Worm (Caenorhabditis elegans): Measurements from ENCODE around the gene C03C10.2.

The C03C10.2 gene

ce11 chrIII:4113594-4113993 is 22.7 kb downstream of the C03C10.2 start:
- TF ChIP-seq ceh-18 (tag; optimal IDR thresholded peaks at IDR 0.05) (peak; percentile 67), F13H6.1 (tag; optimal IDR thresholded peaks at IDR 0.05) (no peak), odd-2 (tag; optimal IDR thresholded peaks at IDR 0.05) (no peak), ref-2 (tag; optimal IDR thresholded peaks at IDR 0.05) (no peak), ceh-24 (tag; optimal IDR thresholded peaks at IDR 0.05) (no peak), ahr-1 (tag; optimal IDR thresholded peaks at IDR 0.05) (no peak), unc-55 (GFP tag; optimal IDR thresholded peaks at IDR 0.05) (peak; percentile 86), ceh-14 (tag; optimal IDR thresholded peaks at IDR 0.05) (no peak), syd-9 (tag; optimal IDR thresholded peaks at IDR 0.05) (no peak)

- TF ChIP-seq mec-3 (tag; optimal IDR thresholded peaks at IDR 0.05; ENCODE audit: borderline replicate concordance) = no peak
- no peak for TF ChIP-seq T23F11.4 (GFP tag; optimal IDR thresholded peaks at IDR 0.05)
- TF ChIP-seq elt-4 (tag; optimal IDR thresholded peaks at IDR 0.05) = no peak
- no peak for TF ChIP-seq ceh-24 (tag; optimal IDR thresholded peaks at IDR 0.05)
- TF ChIP-seq K09A11.1 (tag; optimal IDR thresholded peaks at IDR 0.05; ENCODE audit: insufficient read depth) = no peak
- no peak for TF ChIP-seq sdc-2 (tag; optimal IDR thresholded peaks at IDR 0.05)
- no peak for TF ChIP-seq hlh-6 (tag; optimal IDR thresholded peaks at IDR 0.05)
- TF ChIP-seq K02D7.2 (tag; optimal IDR thresholded peaks at IDR 0.05) = no peak
- no peak for TF ChIP-seq nhr-11 (tag; optimal IDR thresholded peaks at IDR 0.05)
Observed at ce11 chrIII:4115085-4115484, 24.2 kb downstream of the C03C10.2 start, which contains the start of gene unc-103. Gene unc-103 (plus strand): TSS chrIII:4115385.

ce11 chrIII:4119736-4120135 is 28.9 kb downstream of the C03C10.2 start:
- TF ChIP-seq ref-2 (tag; optimal IDR thresholded peaks at IDR 0.05) (no peak), unc-42 (tag; optimal IDR thresholded peaks at IDR 0.05) (peak; percentile 75)

DNA sequence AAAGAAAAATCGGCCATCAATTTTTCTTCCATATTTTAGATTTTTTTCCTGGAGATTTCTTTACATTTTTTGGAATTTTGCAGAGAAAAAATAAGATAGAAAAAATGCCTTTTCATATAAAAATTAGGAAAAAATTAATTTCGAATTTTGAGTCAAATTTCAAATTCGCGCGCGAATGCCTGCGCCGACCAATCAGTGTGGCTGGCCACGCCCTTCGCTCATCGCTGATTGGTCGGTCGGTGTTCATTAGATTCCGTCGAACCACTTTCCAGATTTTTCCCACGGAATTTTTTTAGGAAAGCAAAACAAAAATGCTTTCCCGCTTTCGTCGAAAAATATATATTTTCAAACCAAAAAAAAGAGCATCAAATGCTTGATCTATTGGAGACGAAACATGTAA is 29.5 kb downstream of the C03C10.2 start:
- no peak for TF ChIP-seq ets-4 (tag; optimal IDR thresholded peaks at IDR 0.05)
- peak; percentile 79 for TF ChIP-seq nfya-1 (tag; optimal IDR thresholded peaks at IDR 0.05)
- TF ChIP-seq nhr-232 (tag; optimal IDR thresholded peaks at IDR 0.05) = no peak
- no peak for TF ChIP-seq dve-1 (tag; optimal IDR thresholded peaks at IDR 0.05)

DNA sequence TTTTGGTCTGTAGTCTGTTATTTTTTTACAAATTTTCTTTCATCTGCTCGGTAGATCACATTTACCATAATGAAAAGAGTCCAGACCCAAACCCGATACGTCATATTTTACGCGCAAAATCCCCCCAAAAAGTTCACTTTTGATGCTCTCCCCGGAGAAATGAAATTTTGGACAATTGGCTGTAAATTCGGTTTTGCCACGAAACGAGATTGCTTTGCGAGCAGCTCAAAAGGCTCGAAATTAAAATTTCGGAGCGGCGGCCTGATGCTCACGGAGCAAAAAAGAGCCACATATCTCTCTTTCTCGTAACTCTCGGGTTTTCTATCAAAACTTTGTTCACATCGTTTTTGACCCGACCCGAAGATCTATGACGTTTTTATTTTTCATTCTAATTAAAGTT is 32.4 kb downstream of the C03C10.2 start:
- TF ChIP-seq unc-42 (tag; optimal IDR thresholded peaks at IDR 0.05) = peak; percentile 72
- no peak for TF ChIP-seq ceh-18 (tag; optimal IDR thresholded peaks at IDR 0.05)

DNA sequence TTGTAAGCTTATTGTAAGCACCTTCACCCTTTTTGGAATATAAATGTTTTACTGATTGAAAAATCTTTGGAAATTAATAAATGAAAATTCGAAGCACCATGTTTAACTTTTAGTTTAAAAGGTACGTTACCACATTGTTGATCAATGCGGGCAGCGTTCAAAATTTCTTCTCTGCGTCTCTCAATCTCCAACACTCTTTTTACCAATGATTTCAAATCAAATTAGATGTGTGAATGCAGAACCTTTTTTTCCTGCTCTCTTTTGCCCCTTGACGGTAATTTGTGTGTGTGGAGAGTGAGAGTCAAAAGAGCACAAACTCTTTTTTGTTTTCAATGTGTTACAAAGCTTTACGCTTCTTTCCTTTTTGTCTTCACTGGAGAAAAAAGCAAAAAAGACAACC is 33.0 kb downstream of the C03C10.2 start:
- TF ChIP-seq rnt-1 (tag; optimal IDR thresholded peaks at IDR 0.05) (no peak), madf-2 (tag; optimal IDR thresholded peaks at IDR 0.05) (no peak), elt-2 (tag; optimal IDR thresholded peaks at IDR 0.05) (no peak), tbx-7 (tag; optimal IDR thresholded peaks at IDR 0.05) (no peak), pros-1 (tag; optimal IDR thresholded peaks at IDR 0.05) (no peak), lim-6 (tag; optimal IDR thresholded peaks at IDR 0.05) (no peak), ceh-24 (tag; optimal IDR thresholded peaks at IDR 0.05) (no peak), pag-3 (tag; optimal IDR thresholded peaks at IDR 0.05; ENCODE audit: borderline replicate concordance) (no peak), hlh-30 (tag; optimal IDR thresholded peaks at IDR 0.05; ENCODE audit: insufficient read depth) (no peak), fax-1 (tag; optimal IDR thresholded peaks at IDR 0.05) (no peak), dve-1 (tag; optimal IDR thresholded peaks at IDR 0.05) (no peak), sdc-2 (tag; optimal IDR thresholded peaks at IDR 0.05) (no peak)

Data from whole organism, late embryonic.